Fruit fly (Drosophila melanogaster) Kc167 (cell line): ENCODE data around the gene Karl.

Experiments
- Myc ChIP-seq: fragments of >200 bp; optimal IDR thresholded peaks from 2 replicates; lab custom pipeline; 2017; ENCODE audit warnings: missing external identifiers
- Sin3A ChIP-seq: fragments of >200 bp; optimal IDR thresholded peaks from 2 replicates; lab custom pipeline; 2018; ENCODE audit warnings: missing external identifiers
- h ChIP-seq: fragments of >200 bp; optimal IDR thresholded peaks from 3 replicates; lab custom pipeline; 2018; ENCODE audit warnings: missing external identifiers
- insv ChIP-seq: fragments of >200 bp; optimal IDR thresholded peaks from 3 replicates; lab custom pipeline; 2018; ENCODE audit warnings: missing external identifiers
- psq ChIP-seq: fragments of >200 bp; optimal IDR thresholded peaks from 2 replicates; lab custom pipeline; 2017; ENCODE audit warnings: missing external identifiers
- ttk ChIP-seq: sonication (Bioruptor generic); optimal IDR thresholded peaks from 2 replicates; lab custom pipeline; 2017; ENCODE audit warnings: missing external identifiers

The Karl gene

DNA sequence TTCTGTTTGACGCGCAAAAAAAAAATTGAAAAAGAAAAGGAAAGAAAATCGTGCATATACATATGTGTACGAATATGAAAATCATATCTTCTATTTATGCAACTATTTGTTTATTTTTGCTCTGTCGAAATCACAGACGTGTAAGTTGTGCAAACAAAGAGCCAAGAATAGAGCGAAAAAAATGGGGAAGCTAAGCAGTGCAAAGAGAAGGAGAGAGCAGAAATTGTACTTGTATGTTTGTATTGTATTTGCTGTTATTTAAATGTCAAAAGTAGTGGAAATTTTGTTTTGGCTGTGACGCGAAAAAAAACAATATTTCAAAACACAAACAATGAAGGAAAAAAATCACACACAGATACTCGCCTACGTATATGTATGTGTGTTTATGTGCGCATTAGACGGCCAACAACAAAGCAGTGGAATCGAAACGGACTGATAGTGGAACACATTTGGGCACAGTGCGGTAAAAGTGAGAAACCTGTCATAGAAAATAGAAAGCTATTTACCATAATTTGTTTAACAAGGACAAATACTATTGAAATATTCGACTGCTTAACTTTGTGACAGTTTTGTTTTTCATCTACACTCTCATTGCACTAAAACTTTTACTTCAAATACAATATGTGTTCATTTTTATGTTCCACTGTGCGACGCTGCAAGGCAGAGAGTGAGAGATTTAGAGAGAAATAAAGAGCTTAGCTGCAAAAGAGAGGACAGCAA is 31.0 kb downstream of the Karl start:
- TF ChIP-seq ttk (lab: Kevin White, UChicago) = no peak
- TF ChIP-seq h = no peak
- no peak for TF ChIP-seq psq (lab: Kevin White, UChicago)
- TF ChIP-seq Myc (lab: Kevin White, UChicago) = no peak

DNA sequence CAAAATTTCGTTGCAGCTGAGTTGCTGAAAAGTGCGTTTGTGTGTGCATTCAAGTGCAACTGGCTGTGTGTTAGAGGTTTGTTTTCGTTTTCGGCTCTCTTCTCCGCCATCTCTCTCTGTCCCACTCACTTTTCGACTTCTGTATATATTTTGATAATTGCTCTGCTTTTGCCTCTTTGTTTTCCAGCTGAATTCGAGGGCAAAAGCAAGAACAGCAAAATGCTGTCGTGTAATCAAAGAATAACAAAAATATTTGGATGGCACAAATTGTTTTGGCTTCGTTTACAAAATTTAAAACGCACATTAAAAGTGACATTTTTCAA is 31.5 kb downstream of the Karl start:
- TF ChIP-seq insv (lab: Kevin White, UChicago) (no peak), psq (lab: Kevin White, UChicago) (no peak), Myc (lab: Kevin White, UChicago) (no peak), Sin3A (lab: Kevin White, UChicago) (no peak), h (no peak), ttk (lab: Kevin White, UChicago) (no peak)

DNA sequence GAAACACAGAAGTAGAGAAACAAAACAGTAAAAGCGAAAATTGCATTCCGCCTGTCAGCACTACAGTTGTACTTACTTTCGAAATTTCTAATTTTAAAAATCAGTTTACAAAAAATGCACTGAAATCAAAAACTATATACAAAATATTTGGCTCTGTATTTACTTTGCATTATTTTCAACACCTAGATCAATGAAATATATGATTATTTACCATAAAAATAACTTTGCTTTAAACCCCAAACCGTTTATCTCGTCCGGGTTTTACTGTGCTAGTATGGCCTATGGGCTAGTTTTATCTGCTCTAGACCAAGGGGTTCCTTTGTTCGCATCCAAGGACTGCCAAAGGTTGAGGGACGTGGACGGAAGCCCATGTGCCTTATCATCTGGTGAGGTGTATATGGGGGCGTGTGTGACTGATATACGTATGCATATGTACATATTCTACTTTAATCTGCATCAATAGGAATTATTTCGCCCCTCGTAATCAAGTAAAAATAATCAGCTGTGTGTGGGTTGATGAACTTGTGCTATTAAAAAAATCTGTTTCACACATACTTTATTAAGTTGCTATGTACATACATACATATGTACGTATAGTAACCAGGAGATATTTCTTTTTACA is 32.2 kb downstream of the Karl start:
- TF ChIP-seq Sin3A (lab: Kevin White, UChicago) = no peak
- TF ChIP-seq Myc (lab: Kevin White, UChicago) = no peak

DNA sequence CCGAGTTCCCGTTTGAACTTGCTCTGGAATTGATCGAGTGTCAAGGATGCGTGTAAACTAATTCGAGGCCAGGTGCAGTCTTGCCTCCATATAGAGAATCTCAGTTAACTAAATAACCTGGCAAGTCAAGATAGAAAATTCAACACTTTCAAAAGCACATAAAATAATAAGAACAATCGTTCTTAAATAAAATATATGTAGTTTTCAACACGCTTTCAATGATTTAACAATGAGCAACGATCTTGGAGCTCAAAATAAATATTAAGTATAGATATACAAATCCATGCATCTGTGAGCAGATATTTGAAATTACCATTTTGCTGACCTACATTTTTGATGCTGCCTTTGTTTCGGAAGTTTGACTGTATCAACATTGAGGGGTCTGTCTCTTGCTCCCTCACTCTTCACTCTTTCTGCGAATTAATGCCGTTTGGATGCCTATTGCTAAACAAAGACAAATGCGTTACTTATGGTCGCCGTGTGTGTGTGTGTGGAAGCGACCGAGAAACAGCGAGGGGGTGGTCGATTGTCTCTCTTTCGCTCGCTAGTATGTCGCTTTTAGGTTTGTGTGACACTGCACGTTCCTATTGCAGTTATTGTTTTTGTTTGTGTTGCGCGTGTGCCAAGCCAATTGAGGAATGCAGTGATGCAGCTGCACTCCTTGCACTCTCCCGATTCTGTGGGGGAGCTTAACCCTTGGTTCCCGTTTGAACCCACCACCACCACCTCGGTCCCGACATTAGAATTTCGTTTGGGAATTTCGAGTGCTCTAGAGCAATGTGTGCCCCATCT is 33.3 kb downstream of the Karl start:
- TF ChIP-seq Sin3A (lab: Kevin White, UChicago) = no peak
- TF ChIP-seq insv (lab: Kevin White, UChicago) = no peak
- no peak for TF ChIP-seq Myc (lab: Kevin White, UChicago)
- no peak for TF ChIP-seq h
- no peak for TF ChIP-seq ttk (lab: Kevin White, UChicago)
- no peak for TF ChIP-seq psq (lab: Kevin White, UChicago)

DNA sequence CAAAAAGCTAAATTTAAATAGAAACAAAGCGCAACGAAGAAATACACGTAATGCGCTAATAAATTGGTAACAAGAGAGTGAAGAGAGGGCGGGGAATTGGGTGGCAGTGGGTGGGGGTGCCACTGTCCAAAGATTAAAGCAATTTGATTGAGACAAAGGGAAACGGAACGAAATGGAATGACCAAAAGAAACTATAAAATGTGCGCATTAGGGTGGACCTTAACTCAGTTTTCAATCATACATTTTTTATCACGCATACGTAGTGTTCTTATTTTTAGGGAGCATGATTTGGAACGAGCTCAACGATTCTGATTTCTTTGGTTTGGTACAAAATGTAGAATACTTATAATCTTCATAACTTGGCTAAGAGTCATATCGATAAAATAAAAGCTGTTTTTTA is 34.8 kb downstream of the Karl start:
- TF ChIP-seq psq (lab: Kevin White, UChicago) (no peak), Sin3A (lab: Kevin White, UChicago) (no peak), insv (lab: Kevin White, UChicago) (no peak), ttk (lab: Kevin White, UChicago) (no peak), h (no peak), Myc (lab: Kevin White, UChicago) (no peak)

DNA sequence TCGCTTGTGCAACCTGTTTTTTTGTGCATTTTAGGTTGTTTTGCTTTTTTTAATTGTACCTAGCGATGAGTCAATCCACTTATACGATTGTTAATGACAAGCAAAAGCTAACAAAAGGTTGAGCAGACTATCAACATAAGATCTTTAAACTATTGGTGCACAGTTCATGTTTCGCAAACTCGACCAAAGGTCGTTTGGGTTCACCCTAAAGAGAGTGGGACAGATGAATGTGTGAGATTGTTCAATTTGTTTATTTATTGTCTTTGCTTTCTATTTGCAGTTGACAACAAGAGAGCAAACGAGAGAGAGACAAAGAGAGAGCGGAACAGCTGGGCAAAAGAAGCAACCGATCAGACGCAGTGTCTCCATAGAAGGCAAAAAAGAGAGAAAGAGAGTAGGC is 35.8 kb downstream of the Karl start:
- TF ChIP-seq psq (lab: Kevin White, UChicago) (no peak), h (no peak), Sin3A (lab: Kevin White, UChicago) (no peak), ttk (lab: Kevin White, UChicago) (no peak), Myc (lab: Kevin White, UChicago) (no peak), insv (lab: Kevin White, UChicago) (no peak)

DNA sequence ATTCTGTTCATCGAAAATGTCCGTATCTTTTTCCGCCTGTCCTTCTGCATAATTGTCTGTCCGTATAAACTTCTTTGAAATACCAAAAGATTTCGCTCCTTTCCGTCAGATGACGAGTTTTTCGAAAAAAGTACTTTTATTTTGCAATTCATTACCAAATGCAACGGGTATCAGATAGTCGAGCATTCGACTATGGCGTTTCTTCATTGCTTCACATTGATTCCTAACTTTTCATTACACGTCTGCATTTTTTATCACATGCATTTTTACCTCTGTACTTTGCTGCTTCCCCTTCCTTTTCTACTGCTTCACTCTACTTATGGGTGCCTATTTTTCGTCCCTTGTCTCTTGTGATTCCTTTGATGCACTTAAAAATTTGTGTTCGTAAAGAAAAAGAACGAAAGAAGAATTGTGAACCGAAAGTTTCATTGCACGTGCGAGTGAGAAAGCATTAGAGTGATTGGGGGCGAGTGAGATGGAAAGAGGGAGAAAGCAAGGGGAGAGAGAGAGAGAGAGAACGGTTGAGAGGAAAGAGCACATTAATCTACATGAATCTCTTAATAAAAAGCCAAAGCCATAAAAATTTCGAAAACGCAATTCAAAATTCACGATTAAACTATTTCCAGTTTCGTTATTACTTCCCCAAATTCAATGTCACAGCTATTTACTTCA is 41.3 kb downstream of the Karl start:
- TF ChIP-seq h (no peak), insv (lab: Kevin White, UChicago) (no peak), psq (lab: Kevin White, UChicago) (no peak), Sin3A (lab: Kevin White, UChicago) (no peak), ttk (lab: Kevin White, UChicago) (no peak), Myc (lab: Kevin White, UChicago) (no peak)

DNA sequence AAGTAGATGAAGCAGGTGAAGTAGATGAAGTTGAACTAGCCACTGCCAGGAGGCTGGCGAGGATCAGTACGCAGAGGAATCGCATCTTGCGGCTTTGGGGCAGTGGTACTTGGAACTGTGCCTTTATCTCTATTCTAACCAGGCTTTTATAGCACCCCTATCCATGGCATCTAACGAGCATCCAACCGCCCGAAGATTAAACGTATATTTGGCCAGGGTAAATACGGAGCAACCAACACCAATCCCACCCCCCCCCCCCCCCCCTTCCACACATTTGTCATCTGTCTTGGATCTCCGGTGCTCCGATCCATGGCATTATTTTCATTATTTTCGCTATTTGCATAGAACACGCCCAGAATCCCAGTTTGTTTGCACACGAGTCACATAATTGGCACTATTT is 50.7 kb downstream of the Karl start, which contains the start of gene CG15741:
Gene CG15741, minus strand, starts transcription at position 101 of the 400 bp plus-strand sequence.
- no peak for TF ChIP-seq h
- TF ChIP-seq insv (lab: Kevin White, UChicago) = no peak
- TF ChIP-seq Sin3A (lab: Kevin White, UChicago) = no peak
- TF ChIP-seq ttk (lab: Kevin White, UChicago) = no peak
- no peak for TF ChIP-seq Myc (lab: Kevin White, UChicago)
- no peak for TF ChIP-seq psq (lab: Kevin White, UChicago)

DNA sequence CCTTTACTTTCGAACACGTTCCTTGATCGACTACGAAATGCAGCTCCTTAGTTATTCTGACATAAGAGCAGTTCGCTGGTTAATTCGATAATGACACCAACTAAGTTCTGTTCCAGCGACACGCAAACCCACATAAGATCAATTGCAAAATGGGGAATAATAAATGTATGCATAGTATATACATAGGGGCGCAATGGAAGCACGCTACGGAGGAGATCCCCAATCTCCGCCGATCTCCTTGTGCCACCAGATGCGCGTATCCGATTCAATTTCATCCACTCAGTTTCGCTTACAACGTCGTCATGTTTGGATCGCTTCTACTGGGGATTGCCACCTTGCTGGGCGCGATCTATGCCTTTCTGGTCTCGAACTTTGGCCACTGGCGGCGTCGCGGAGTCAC is 52.1 kb downstream of the Karl start, which contains the start of gene Cyp28c1:
Gene Cyp28c1, plus strand, starts transcription at position 301 of the 400 bp plus-strand sequence.
- TF ChIP-seq Sin3A (lab: Kevin White, UChicago) (no peak), Myc (lab: Kevin White, UChicago) (no peak), insv (lab: Kevin White, UChicago) (no peak), psq (lab: Kevin White, UChicago) (no peak), h (no peak), ttk (lab: Kevin White, UChicago) (no peak)
